Fruit fly (Drosophila melanogaster) whole organism, prepupa: ENCODE data around the gene TBC1D23.

ENCODE experiments used
- Blimp-1 ChIP-seq: fragments of 200-800 bp; sonication (Bioruptor generic); optimal IDR thresholded peaks from 3 replicates; lab custom pipeline; 2017; ENCODE audit warnings: missing biosample characterization, missing genetic modification characterization, mild to moderate bottlenecking, moderate library complexity, missing genetic modification reagents
- CG11294 ChIP-seq: fragments of 200-800 bp; sonication (Bioruptor generic); IDR thresholded peaks from 2 replicates; pipeline ENCODE4 v1.3.6; 2022; ENCODE audit warnings: missing biosample characterization, missing genetic modification characterization
- CG11762 ChIP-seq: fragments of 200-800 bp; sonication (Bioruptor generic); optimal IDR thresholded peaks from 3 replicates; lab custom pipeline; 2016; ENCODE audit warnings: missing biosample characterization, missing genetic modification characterization; ENCODE audit not compliant: insufficient read depth
- CG1621 ChIP-seq: fragments of 200-800 bp; sonication (Bioruptor generic); optimal IDR thresholded peaks from 3 replicates; lab custom pipeline; 2018; ENCODE audit warnings: missing biosample characterization, mild to moderate bottlenecking, missing genetic modification characterization
- CG3032 ChIP-seq: fragments of 200-800 bp; optimal IDR thresholded peaks from 2 replicates; lab custom pipeline; 2019; ENCODE audit warnings: missing biosample characterization, mild to moderate bottlenecking, missing genetic modification characterization, moderate library complexity
- CG31627 ChIP-seq: fragments of 200-800 bp; sonication (Bioruptor generic); optimal IDR thresholded peaks from 3 replicates; lab custom pipeline; 2016; ENCODE audit warnings: missing biosample characterization, missing genetic modification characterization
- CG32006 ChIP-seq: fragments of 200-800 bp; sonication (Bioruptor generic); optimal IDR thresholded peaks from 3 replicates; lab custom pipeline; 2017; ENCODE audit warnings: missing biosample characterization, mild to moderate bottlenecking, missing genetic modification characterization
- CG34406 ChIP-seq: fragments of 200-800 bp; sonication (Bioruptor generic); optimal IDR thresholded peaks from 3 replicates; lab custom pipeline; 2016; ENCODE audit warnings: missing biosample characterization, missing genetic modification characterization
- CG4318 ChIP-seq: fragments of 200-800 bp; sonication (Bioruptor generic); optimal IDR thresholded peaks from 3 replicates; lab custom pipeline; 2017; ENCODE audit warnings: missing biosample characterization, mild to moderate bottlenecking, missing genetic modification characterization
- CG6163 ChIP-seq: fragments of 200-800 bp; sonication (Bioruptor generic); IDR thresholded peaks from 3 replicates; pipeline ENCODE4 v1.3.6; 2022; ENCODE audit warnings: missing biosample characterization, missing genetic modification characterization
- CG6808 ChIP-seq: fragments of 200-800 bp; sonication (Bioruptor generic); optimal IDR thresholded peaks from 3 replicates; lab custom pipeline; 2017; ENCODE audit warnings: missing biosample characterization, missing genetic modification characterization, mild to moderate bottlenecking, moderate library complexity, missing genetic modification reagents
- CG6854 ChIP-seq: fragments of 200-800 bp; sonication (Bioruptor generic); optimal IDR thresholded peaks from 2 replicates; lab custom pipeline; 2017; ENCODE audit warnings: missing biosample characterization, mild to moderate bottlenecking, missing genetic modification characterization
- CG7368 ChIP-seq: fragments of 200-800 bp; sonication (Bioruptor generic); optimal IDR thresholded peaks from 3 replicates; lab custom pipeline; 2016; ENCODE audit warnings: missing biosample characterization, missing genetic modification characterization
- CG8319 ChIP-seq: fragments of 200-800 bp; sonication (Bioruptor generic); optimal IDR thresholded peaks from 3 replicates; lab custom pipeline; 2016; ENCODE audit warnings: missing biosample characterization, missing genetic modification characterization
- CG9139 ChIP-seq: fragments of 200-800 bp; sonication (Bioruptor generic); optimal IDR thresholded peaks from 3 replicates; lab custom pipeline; 2017; ENCODE audit warnings: missing biosample characterization, mild to moderate bottlenecking, missing genetic modification characterization
- Eip75B ChIP-seq: fragments of 200-800 bp; sonication (Bioruptor generic); optimal IDR thresholded peaks from 3 replicates; lab custom pipeline; 2016; ENCODE audit warnings: missing biosample characterization, missing genetic modification characterization
- Eip78C ChIP-seq: fragments of 200-800 bp; sonication (Bioruptor generic); peaks from one replicate; lab custom pipeline; 2016; ENCODE audit warnings: missing biosample characterization, missing genetic modification characterization
- Gug ChIP-seq: fragments of 200-800 bp; sonication (Bioruptor generic); IDR thresholded peaks from 2 replicates; pipeline ENCODE4 v1.3.6; 2022; ENCODE audit warnings: missing biosample characterization, missing genetic modification characterization
- Hr4 ChIP-seq: fragments of 200-800 bp; sonication (Bioruptor generic); optimal IDR thresholded peaks from 3 replicates; lab custom pipeline; 2016; ENCODE audit warnings: missing biosample characterization, missing genetic modification characterization
- Smox ChIP-seq: fragments of 200-800 bp; sonication (Bioruptor generic); optimal IDR thresholded peaks from 3 replicates; lab custom pipeline; 2016; ENCODE audit warnings: missing biosample characterization, missing genetic modification characterization
- Sox102F ChIP-seq: fragments of 200-800 bp; sonication (Bioruptor generic); optimal IDR thresholded peaks from 2 replicates; lab custom pipeline; 2016; ENCODE audit warnings: missing biosample characterization, mild to moderate bottlenecking, missing genetic modification characterization
- achi ChIP-seq: fragments of 200-800 bp; sonication (Bioruptor generic); optimal IDR thresholded peaks from 3 replicates; lab custom pipeline; 2016; ENCODE audit warnings: missing biosample characterization, missing genetic modification characterization
- cyc ChIP-seq: fragments of 200-800 bp; sonication (Bioruptor generic); optimal IDR thresholded peaks from 3 replicates; lab custom pipeline; 2016; ENCODE audit warnings: missing biosample characterization, missing genetic modification characterization
- dsx ChIP-seq: fragments of 200-800 bp; optimal IDR thresholded peaks from 3 replicates; lab custom pipeline; 2019; ENCODE audit warnings: missing biosample characterization, mild to moderate bottlenecking, missing genetic modification characterization, moderate library complexity; ENCODE audit not compliant: poor library complexity, severe bottlenecking
- eg ChIP-seq: fragments of 200-800 bp; sonication (Bioruptor generic); IDR thresholded peaks from 3 replicates; pipeline ENCODE4 v1.3.6; 2022; ENCODE audit warnings: missing biosample characterization, missing genetic modification characterization
- esn ChIP-seq: fragments of 200-800 bp; sonication (Bioruptor generic); optimal IDR thresholded peaks from 2 replicates; lab custom pipeline; 2016; ENCODE audit warnings: missing biosample characterization, mild to moderate bottlenecking, missing genetic modification characterization, moderate library complexity
- fd59A ChIP-seq: fragments of 200-800 bp; sonication (Bioruptor generic); optimal IDR thresholded peaks from 2 replicates; lab custom pipeline; 2017; ENCODE audit warnings: missing biosample characterization, mild to moderate bottlenecking, missing genetic modification characterization, missing genetic modification reagents
- fkh ChIP-seq: fragments of 200-800 bp; sonication (Bioruptor generic); optimal IDR thresholded peaks from 3 replicates; lab custom pipeline; 2017; ENCODE audit warnings: missing biosample characterization, mild to moderate bottlenecking, missing genetic modification characterization, moderate library complexity
- lz ChIP-seq: fragments of 200-800 bp; sonication (Bioruptor generic); optimal IDR thresholded peaks from 3 replicates; lab custom pipeline; 2016; ENCODE audit warnings: missing biosample characterization, missing genetic modification characterization
- pdm3 ChIP-seq: fragments of 200-800 bp; sonication (Bioruptor generic); optimal IDR thresholded peaks from 3 replicates; lab custom pipeline; 2016; ENCODE audit warnings: missing biosample characterization, missing genetic modification characterization
- spab ChIP-seq: fragments of 200-800 bp; sonication (Bioruptor generic); optimal IDR thresholded peaks from 2 replicates; lab custom pipeline; 2017; ENCODE audit warnings: missing biosample characterization, mild to moderate bottlenecking, missing genetic modification characterization, missing genetic modification reagents
- svp ChIP-seq: fragments of 200-800 bp; sonication (Bioruptor generic); peaks from one replicate; lab custom pipeline; 2016; ENCODE audit warnings: missing biosample characterization, missing genetic modification characterization
- topi ChIP-seq: fragments of 200-800 bp; sonication (Bioruptor generic); optimal IDR thresholded peaks from 3 replicates; lab custom pipeline; 2016; ENCODE audit warnings: missing biosample characterization, missing genetic modification characterization

The TBC1D23 gene

dm6 chr2L:1118880-1119809 lies 10.0 kb upstream of the TBC1D23 start (continued):
- TF ChIP-seq Gug (peak; percentile 70), CG8319 (GFP tag; lab: Kevin White, UChicago) (peak; percentile 75), esn (GFP tag; lab: Kevin White, UChicago) (peak; percentile 82), cyc (peak; percentile 73), Smox (GFP tag; lab: Kevin White, UChicago) (peak; percentile 81), lz (GFP tag; lab: Kevin White, UChicago) (peak; percentile 83), pdm3 (GFP tag; lab: Kevin White, UChicago) (peak; percentile 85), CG6854 (GFP tag; lab: Kevin White, UChicago) (no peak), CG34406 (peak; percentile 78), CG31627 (GFP tag; lab: Kevin White, UChicago) (peak; percentile 81), achi (peak; percentile 76), CG32006 (GFP tag; lab: Kevin White, UChicago) (peak; percentile 85), CG1621 (tag; lab: Kevin White, UChicago) (peak; percentile 55), CG11294 (GFP tag; lab: Robert Waterston, UW) (peak; percentile 79), CG4318 (GFP tag; lab: Kevin White, UChicago) (peak; percentile 31), Eip78C (GFP tag; lab: Kevin White, UChicago) (peak; percentile 94), fd59A (GFP tag; lab: Kevin White, UChicago) (peak; percentile 37), Sox102F (GFP tag; lab: Kevin White, UChicago) (peak; percentile 82), fkh (GFP tag; lab: Kevin White, UChicago) (peak; percentile 20), CG11762 (peak; percentile 70), CG3032 (tag; lab: Kevin White, UChicago) (peak; percentile 48), Blimp-1 (GFP tag; lab: Kevin White, UChicago) (peak; percentile 2), dsx (peak; percentile 34), CG9139 (GFP tag; lab: Kevin White, UChicago) (peak; percentile 9), CG7368 (GFP tag; lab: Kevin White, UChicago) (peak; percentile 69)

dm6 chr2L:1120206-1120902 lies 8.8 kb upstream of the TBC1D23 start:
- no peak for TF ChIP-seq eg (GFP tag; lab: Robert Waterston, UW)
- TF ChIP-seq cyc, result no peak
- no peak for TF ChIP-seq topi (GFP tag; lab: Kevin White, UChicago)
- TF ChIP-seq spab, result no peak
- no peak for TF ChIP-seq Hr4
- TF ChIP-seq CG3032 (tag; lab: Kevin White, UChicago), result no peak
- peak; percentile 23; the same call in 1 of the 3 replicates for TF ChIP-seq CG6163 (GFP tag; lab: Robert Waterston, UW)
- no peak for TF ChIP-seq Eip75B (GFP tag; lab: Kevin White, UChicago)
- TF ChIP-seq, all 60 proteins: peak for 1

- TF ChIP-seq CG6808 (GFP tag; lab: Kevin White, UChicago) (no peak), svp (peak; percentile 34), Eip78C (GFP tag; lab: Kevin White, UChicago) (peak; percentile 21)
These were observed 7.0 kb upstream of the TBC1D23 start for dm6 chr2L:1121942-1122710.
